Worm (Caenorhabditis elegans): ENCODE measurements around the gene srt-37.
"Not testable (repeated sequence)": the region's sequence is repeated elsewhere in the genome, so short reads cannot be mapped to it uniquely, and the experiment has no call there.

- TF ChIP-seq him-1, dao-5 (tag; optimal IDR thresholded peaks at IDR 0.05): not testable (repeated sequence)
Observed at ce11 chrV:4284737-4285136, 3.1 kb upstream of the srt-37 start, which contains the start of gene srt-19.
